Worm (Caenorhabditis elegans): ENCODE results near the gene best-5.

Gene best-5

DNA sequence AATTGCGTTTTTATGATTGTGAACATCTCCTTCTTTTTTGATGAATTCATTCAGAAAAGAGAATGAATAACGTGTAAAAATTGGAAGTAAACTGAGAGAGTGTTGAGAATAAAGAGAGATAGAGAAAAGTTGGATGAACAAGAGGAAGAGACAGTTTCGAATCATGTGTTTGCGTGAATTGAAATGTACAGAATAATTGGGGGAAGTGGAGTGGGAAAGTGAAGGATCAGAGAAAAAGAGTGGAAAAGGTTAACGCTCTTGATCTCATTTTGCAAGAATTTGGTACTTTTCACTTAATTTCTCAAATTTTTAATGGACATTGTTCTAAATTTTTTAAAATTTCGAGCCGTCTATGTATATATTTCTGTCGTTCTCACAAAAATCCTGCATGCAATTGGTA is 43.3 kb upstream of the best-5 start:
- TF ChIP-seq nhr-102 (tag; optimal IDR thresholded peaks at IDR 0.05) (no peak), unc-39 (tag; optimal IDR thresholded peaks at IDR 0.05) (no peak), unc-62 (GFP tag; optimal IDR thresholded peaks at IDR 0.05 in 1 of 2) (peak in 1 of 2 experiments; percentile 55), unc-62 (tag; optimal IDR thresholded peaks at IDR 0.05) (no peak)

DNA sequence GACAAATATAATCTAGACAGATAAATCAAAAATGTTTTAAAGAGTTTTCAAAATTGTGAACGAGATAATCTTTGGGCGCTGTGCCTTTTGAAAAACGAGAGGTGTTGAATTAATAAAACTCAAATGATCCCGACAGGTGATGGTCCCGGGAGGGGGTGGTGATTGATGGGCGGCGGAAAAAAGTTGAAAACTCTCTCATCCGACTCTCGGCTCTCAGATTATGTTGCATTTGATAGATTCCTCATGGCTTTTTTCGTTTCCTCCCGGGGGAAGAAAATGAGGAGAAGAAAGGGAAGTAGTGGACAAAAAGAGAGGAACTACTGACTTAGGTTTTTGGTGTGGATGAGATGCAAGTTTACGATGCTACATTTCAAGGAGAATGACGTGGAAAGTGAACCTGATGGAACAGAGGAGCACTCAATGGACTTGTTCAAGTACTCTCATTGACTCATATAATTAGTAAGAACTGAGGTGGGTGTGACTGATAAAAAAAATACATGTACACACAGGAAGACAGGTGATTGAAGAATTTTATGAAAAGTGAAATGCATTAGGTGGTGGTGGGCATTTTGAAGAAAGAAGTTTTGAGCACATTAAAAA is 41.4 kb upstream of the best-5 start:
- peak; percentile 16 for TF ChIP-seq nhr-11 (tag; optimal IDR thresholded peaks at IDR 0.05)
- TF ChIP-seq ZK337.2 (GFP tag; IDR thresholded peaks at IDR 0.05): peak; percentile 26; the same call in 1 of the 2 replicates
- peak in 1 of 2 experiments; percentile 99 for TF ChIP-seq unc-62 (GFP tag; optimal IDR thresholded peaks at IDR 0.05 in 1 of 2)
- no peak for TF ChIP-seq unc-62 (tag; optimal IDR thresholded peaks at IDR 0.05)
- TF ChIP-seq cey-2 (tag; optimal IDR thresholded peaks at IDR 0.05; ENCODE audit: borderline replicate concordance, insufficient read depth): no peak
- TF ChIP-seq ceh-20 (GFP tag; IDR thresholded peaks at IDR 0.05): peak; percentile 83
- TF ChIP-seq tra-1 (GFP tag; IDR thresholded peaks at IDR 0.05): peak; percentile 64; the same call in 1 of the 2 replicates
- TF ChIP-seq lsy-2 (tag; optimal IDR thresholded peaks at IDR 0.05): no peak
- TF ChIP-seq mep-1 (tag; optimal IDR thresholded peaks at IDR 0.05): no peak
- TF ChIP-seq saeg-2 (GFP tag; IDR thresholded peaks at IDR 0.05): no peak
- TF ChIP-seq hlh-30 (tag; optimal IDR thresholded peaks at IDR 0.05; ENCODE audit: insufficient read depth): no peak
- no peak for TF ChIP-seq ceh-28 (tag; optimal IDR thresholded peaks at IDR 0.05)
- no peak for TF ChIP-seq nhr-25 (tag; optimal IDR thresholded peaks at IDR 0.05; ENCODE audit: borderline replicate concordance, insufficient read depth)

- peak; percentile 80 for TF ChIP-seq aha-1 (tag)
- no peak for TF ChIP-seq nhr-6 (tag; optimal IDR thresholded peaks at IDR 0.05)
- TF ChIP-seq ctbp-1 (GFP tag; IDR thresholded peaks at IDR 0.05): no peak
Measured at ce11 chrIII:9730407-9730806, 40.4 kb upstream of the best-5 start.

DNA sequence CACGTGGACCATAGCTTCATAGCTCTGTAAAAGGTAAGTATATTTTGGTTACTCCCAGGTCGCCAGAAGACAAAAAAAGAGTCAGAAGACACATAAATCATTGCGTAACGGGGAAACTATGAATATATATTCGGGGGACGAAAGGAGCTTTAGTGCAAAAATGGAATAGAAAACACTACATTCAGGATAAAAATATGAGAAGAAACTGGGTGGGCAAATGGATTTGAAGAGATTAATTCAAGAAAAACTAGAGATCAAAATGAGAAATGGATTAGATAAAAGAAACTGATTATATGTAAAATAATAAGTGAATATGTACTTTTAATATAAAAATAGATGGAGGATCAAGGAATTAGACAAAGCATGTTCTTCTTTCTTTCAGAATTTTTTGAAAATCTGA is 37.4 kb upstream of the best-5 start, which contains the start of gene C07A9.12:
Gene C07A9.12 (minus strand): TSS at position 101 of the 400 bp plus-strand sequence.
- TF ChIP-seq snpc-1.2 (GFP tag; IDR thresholded peaks at IDR 0.05) (no peak), Y105C5A.15 (GFP tag; IDR thresholded peaks at IDR 0.05) (no peak), egl-27 (tag; optimal IDR thresholded peaks at IDR 0.05) (no peak), pqm-1 (tag; optimal IDR thresholded peaks at IDR 0.05) (no peak), lim-7 (GFP tag; IDR thresholded peaks at IDR 0.05) (no peak), lin-13 (GFP tag; optimal IDR thresholded peaks at IDR 0.05) (no peak), madf-9 (GFP tag; conservative IDR thresholded peaks at IDR 0.05) (no peak), skn-1 (tag; optimal IDR thresholded peaks at IDR 0.05) (no peak), F37D6.2 (tag; optimal IDR thresholded peaks at IDR 0.05) (no peak), zip-2 (tag; optimal IDR thresholded peaks at IDR 0.05) (no peak), lin-15B (tag; optimal IDR thresholded peaks at IDR 0.05) (no peak)

DNA sequence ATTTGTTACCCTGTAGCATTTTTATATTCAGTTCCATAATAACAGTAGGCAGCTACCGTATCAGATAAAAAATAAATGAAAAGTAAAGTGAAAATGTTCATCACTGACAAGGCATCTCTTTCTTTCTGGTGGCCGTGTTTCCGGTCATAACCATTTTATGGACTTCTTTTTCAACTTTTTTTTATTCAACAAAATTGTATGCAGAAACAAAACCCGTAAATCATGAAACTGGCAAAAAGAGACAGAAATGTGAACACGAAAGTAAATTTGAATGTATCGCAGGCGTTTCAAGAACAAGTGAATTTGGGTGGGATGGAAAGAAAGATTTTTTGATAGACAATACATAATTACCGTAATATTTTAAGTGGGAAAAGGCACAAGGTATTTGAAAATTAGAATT is 35.1 kb upstream of the best-5 start, which contains the start of gene clec-162:
Gene clec-162 (minus strand): TSS at position 101 of the 400 bp plus-strand sequence.
- TF ChIP-seq unc-39 (tag; optimal IDR thresholded peaks at IDR 0.05) (no peak), daf-8 (GFP tag; IDR thresholded peaks at IDR 0.05) (no peak), ceh-32 (tag; optimal IDR thresholded peaks at IDR 0.05; ENCODE audit: poor library complexity) (no peak), zfp-2 (tag; optimal IDR thresholded peaks at IDR 0.05) (no peak), nhr-76 (tag; optimal IDR thresholded peaks at IDR 0.05) (no peak), ceh-82 (tag; optimal IDR thresholded peaks at IDR 0.05) (no peak), gei-8 (GFP tag; optimal IDR thresholded peaks at IDR 0.05) (no peak), mdl-1 (tag; optimal IDR thresholded peaks at IDR 0.05) (no peak), nhr-10 (tag; optimal IDR thresholded peaks at IDR 0.05) (no peak), T26A8.4 (GFP tag; IDR thresholded peaks at IDR 0.05) (no peak), aly-2 (tag; optimal IDR thresholded peaks at IDR 0.05) (no peak)
